Worm (Caenorhabditis elegans) whole organism, L4 larva: Measurements from ENCODE around the gene F58E2.4.

Experiments used
- D1046.2 ChIP-seq: fragments of 200-800 bp; sonication (Bioruptor generic); IDR thresholded peaks from 2 replicates; pipeline ENCODE4 v1.3.6; 2022; ENCODE audit warnings: missing genetic modification characterization, missing compliant biosample characterization
- F10B5.3 ChIP-seq: sonication (generic microtip); optimal IDR thresholded peaks from 2 replicates; lab custom pipeline; 2016; ENCODE audit warnings: mild to moderate bottlenecking, missing genetic modification characterization, missing compliant biosample characterization
- F44E2.7 ChIP-seq: fragments of 200-800 bp; sonication (Bioruptor generic); IDR thresholded peaks from 2 replicates; pipeline ENCODE4 v2.1.2; 2022; ENCODE audit warnings: missing genetic modification characterization, missing compliant biosample characterization
- F49E8.2 ChIP-seq: sonication (generic microtip); optimal IDR thresholded peaks from 2 replicates; lab custom pipeline; 2016; ENCODE audit warnings: missing compliant biosample characterization, mild to moderate bottlenecking, missing genetic modification characterization, borderline replicate concordance
- T20F7.1 ChIP-seq: fragments of 200-800 bp; sonication (Bioruptor generic); optimal IDR thresholded peaks from 2 replicates; lab custom pipeline; 2018; ENCODE audit warnings: mild to moderate bottlenecking, missing genetic modification characterization, missing compliant biosample characterization
- T26A8.4 ChIP-seq: fragments of 200-800 bp; sonication (Bioruptor generic); IDR thresholded peaks from 2 replicates; pipeline ENCODE4 v1.3.6; 2022; ENCODE audit warnings: missing genetic modification characterization, missing compliant biosample characterization
- Y5F2A.4 ChIP-seq: fragments of 200-800 bp; sonication (Bioruptor generic); optimal IDR thresholded peaks from 2 replicates; lab custom pipeline; 2018; ENCODE audit warnings: mild to moderate bottlenecking, missing genetic modification characterization, missing compliant biosample characterization
- aha-1 ChIP-seq: fragments of 150-350 bp; peaks from one replicate; lab custom pipeline; 2014; ENCODE audit warnings: missing biosample characterization, missing genetic modification characterization
- ama-1 ChIP-seq: fragments of 150-350 bp; optimal IDR thresholded peaks from 2 replicates; lab custom pipeline; 2014; ENCODE audit warnings: inconsistent platforms, mixed read lengths
- ceh-28 ChIP-seq: fragments of 150-350 bp; optimal IDR thresholded peaks from 2 replicates; lab custom pipeline; 2014; ENCODE audit warnings: missing biosample characterization, missing genetic modification reagents, missing genetic modification characterization
- ceh-32 ChIP-seq: sonication (generic microtip); optimal IDR thresholded peaks from 2 replicates; lab custom pipeline; 2016; ENCODE audit warnings: mild to moderate bottlenecking, missing genetic modification characterization, missing compliant biosample characterization; ENCODE audit not compliant: poor library complexity
- ceh-44 ChIP-seq: fragments of 200-800 bp; sonication (Bioruptor generic); IDR thresholded peaks from 2 replicates; pipeline ENCODE4 v1.3.6; 2022; ENCODE audit warnings: missing genetic modification reagents, missing genetic modification characterization, missing compliant biosample characterization
- daf-12 ChIP-seq: fragments of 150-350 bp; optimal IDR thresholded peaks from 2 replicates; lab custom pipeline; 2014; ENCODE audit warnings: missing biosample characterization, missing genetic modification reagents, missing genetic modification characterization
- daf-16 ChIP-seq, 3 experiments: sonication (generic microtip); optimal IDR thresholded peaks; 2 replicates each; lab custom pipeline; 2016 to 2017; ENCODE audit warnings: missing genetic modification characterization in 3 of 3, missing genetic modification reagents in 3 of 3, mild to moderate bottlenecking in 2 of 3, missing compliant biosample characterization in 2 of 3, missing biosample characterization in 1 of 3, moderate library complexity in 1 of 3
- daf-8 ChIP-seq: fragments of 200-800 bp; sonication (Bioruptor generic); IDR thresholded peaks from 2 replicates; pipeline ENCODE4 v1.3.6; 2022; ENCODE audit warnings: missing genetic modification characterization, missing compliant biosample characterization
- dmd-6 ChIP-seq: fragments of 200-800 bp; sonication (Bioruptor generic); IDR thresholded peaks from 2 replicates; pipeline ENCODE4 v1.3.6; 2022; ENCODE audit warnings: missing genetic modification reagents, missing genetic modification characterization, missing compliant biosample characterization
- duxl-1 ChIP-seq: sonication (generic microtip); optimal IDR thresholded peaks from 2 replicates; lab custom pipeline; 2016; ENCODE audit warnings: mild to moderate bottlenecking, missing genetic modification characterization, moderate library complexity, missing compliant biosample characterization; ENCODE audit not compliant: poor library complexity
- dve-1 ChIP-seq: sonication (generic microtip); optimal IDR thresholded peaks from 2 replicates; lab custom pipeline; 2017; ENCODE audit warnings: antibody characterized with exemption, mild to moderate bottlenecking, missing genetic modification characterization, missing compliant biosample characterization; ENCODE audit not compliant: insufficient read depth
- hlh-11 ChIP-seq: fragments of 200-800 bp; sonication (Bioruptor generic); optimal IDR thresholded peaks from 2 replicates; lab custom pipeline; 2018; ENCODE audit warnings: mild to moderate bottlenecking, missing genetic modification characterization, missing compliant biosample characterization
- hlh-30 ChIP-seq: sonication (generic microtip); optimal IDR thresholded peaks from 2 replicates; lab custom pipeline; 2017; ENCODE audit warnings: antibody characterized with exemption, mild to moderate bottlenecking, missing genetic modification characterization, missing compliant biosample characterization; ENCODE audit not compliant: insufficient read depth
- lin-13 ChIP-seq: fragments of 150-350 bp; optimal IDR thresholded peaks from 2 replicates; lab custom pipeline; 2014; ENCODE audit warnings: missing biosample characterization, missing genetic modification reagents, missing genetic modification characterization
- lin-15B ChIP-seq: fragments of 150-350 bp; sonication (generic microtip); optimal IDR thresholded peaks from 3 replicates; lab custom pipeline; 2014; ENCODE audit warnings: missing biosample characterization, missing genetic modification characterization
- mxl-2 ChIP-seq: fragments of 200-800 bp; sonication (Bioruptor generic); conservative IDR thresholded peaks from 2 replicates; pipeline ENCODE4 v1.3.6; 2022; ENCODE audit warnings: missing genetic modification reagents, missing genetic modification characterization, missing compliant biosample characterization
- nhr-111 ChIP-seq: fragments of 200-800 bp; sonication (Bioruptor generic); optimal IDR thresholded peaks from 2 replicates; lab custom pipeline; 2018; ENCODE audit warnings: mild to moderate bottlenecking, missing genetic modification characterization, missing compliant biosample characterization
- nhr-28 ChIP-seq: fragments of 150-350 bp; optimal IDR thresholded peaks from 2 replicates; lab custom pipeline; 2014; ENCODE audit warnings: missing biosample characterization, missing genetic modification characterization
- pha-4 ChIP-seq, 2 experiments: fragments of 150-350 bp in 1 of 2; fragments of 200-800 bp in 1 of 2; sonication (Bioruptor generic) in 1 of 2; IDR thresholded peaks in 1 of 2; optimal IDR thresholded peaks in 1 of 2; 2 replicates each; pipeline versions ENCODE4 v1.3.6 to Lab custom; 2014 to 2022; ENCODE audit warnings: missing genetic modification characterization in 2 of 2, missing genetic modification reagents in 2 of 2, missing biosample characterization in 1 of 2, missing compliant biosample characterization in 1 of 2
- rbr-2 ChIP-seq: sonication (generic microtip); optimal IDR thresholded peaks from 2 replicates; lab custom pipeline; 2016; ENCODE audit warnings: missing genotype, missing genetic modification characterization, missing compliant biosample characterization
- skn-1 ChIP-seq: fragments of 150-350 bp; optimal IDR thresholded peaks from 2 replicates; lab custom pipeline; 2014; ENCODE audit warnings: missing biosample characterization, missing genetic modification characterization
- snpc-1.2 ChIP-seq: fragments of 200-800 bp; sonication (Bioruptor generic); IDR thresholded peaks from 2 replicates; pipeline ENCODE4 v1.3.6; 2022; ENCODE audit warnings: missing genetic modification reagents, missing genetic modification characterization, missing compliant biosample characterization
- snpc-4 ChIP-seq: fragments of 150-350 bp; optimal IDR thresholded peaks from 2 replicates; lab custom pipeline; 2014; ENCODE audit warnings: missing biosample characterization, missing genetic modification characterization
- spr-1 ChIP-seq: sonication (generic microtip); optimal IDR thresholded peaks from 2 replicates; lab custom pipeline; 2016; ENCODE audit warnings: mild to moderate bottlenecking, missing genetic modification characterization, missing compliant biosample characterization
- unc-62 ChIP-seq, 3 experiments: fragments of 150-350 bp in 1 of 3; sonication (generic microtip); optimal IDR thresholded peaks in 2 of 3; peaks in 1 of 3; 1 replicate in 1 of 3; 2 replicates in 2 of 3; lab custom pipeline; 2014 to 2017; ENCODE audit warnings: missing biosample characterization in 3 of 3, missing genetic modification characterization in 3 of 3, missing genetic modification reagents in 3 of 3, missing genotype in 1 of 3
- zip-11 ChIP-seq: fragments of 200-800 bp; sonication (Bioruptor generic); IDR thresholded peaks from 2 replicates; pipeline ENCODE4 v1.3.6; 2022; ENCODE audit warnings: missing genetic modification characterization, missing compliant biosample characterization
- ztf-7 ChIP-seq: fragments of 150-350 bp; optimal IDR thresholded peaks from 2 replicates; lab custom pipeline; 2014; ENCODE audit warnings: missing biosample characterization, missing genetic modification characterization

The F58E2.4 gene

DNA sequence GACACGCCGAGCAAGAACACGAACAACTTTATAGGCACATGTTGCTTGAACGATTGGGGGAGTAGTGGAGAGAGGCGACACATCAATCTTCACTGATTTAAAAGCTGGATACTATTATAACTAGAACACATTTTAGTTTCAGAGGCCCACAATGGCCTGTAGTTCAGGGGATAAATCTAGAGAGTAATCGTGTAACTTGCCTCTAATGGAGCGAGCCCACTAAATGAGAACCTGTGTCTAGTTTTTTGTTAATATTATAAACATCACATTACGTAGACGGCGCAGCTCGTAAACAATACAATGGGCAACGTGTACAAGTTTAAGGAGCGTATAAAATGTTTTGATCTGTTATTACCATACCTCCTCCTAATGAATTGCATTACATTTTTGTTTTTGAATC, 18.6 kb upstream of the F58E2.4 start, which contains the start of gene F58E2.5:
TSS of gene F58E2.5 (plus strand) at position 301 of the 400 bp plus-strand sequence.
- no peak for TF ChIP-seq rbr-2
- no peak for TF ChIP-seq ztf-7 (tag; lab: Kevin White, UChicago)
- TF ChIP-seq hlh-11 (tag; lab: Kevin White, UChicago) = no peak
- no peak for TF ChIP-seq nhr-111
- no peak for TF ChIP-seq lin-15B (tag; lab: Kevin White, UChicago)
- TF ChIP-seq snpc-4 (tag; lab: Kevin White, UChicago) = no peak
- TF ChIP-seq ama-1 (lab: Kevin White, UChicago) = no peak
- no peak for TF ChIP-seq skn-1 (tag; lab: Kevin White, UChicago)
- TF ChIP-seq F10B5.3 = no peak
- TF ChIP-seq daf-16 (GFP tag; optimal IDR thresholded peaks at IDR 0.05; lab: Kevin White, UChicago) = no peak
- TF ChIP-seq daf-16 (tag; optimal IDR thresholded peaks at IDR 0.05; lab: Kevin White, UChicago) = no peak
- TF ChIP-seq daf-12 = no peak
- TF ChIP-seq zip-11 (GFP tag; lab: Robert Waterston, UW) = no peak
- no peak for TF ChIP-seq ceh-44
- no peak for TF ChIP-seq duxl-1 (tag; lab: Kevin White, UChicago)

DNA sequence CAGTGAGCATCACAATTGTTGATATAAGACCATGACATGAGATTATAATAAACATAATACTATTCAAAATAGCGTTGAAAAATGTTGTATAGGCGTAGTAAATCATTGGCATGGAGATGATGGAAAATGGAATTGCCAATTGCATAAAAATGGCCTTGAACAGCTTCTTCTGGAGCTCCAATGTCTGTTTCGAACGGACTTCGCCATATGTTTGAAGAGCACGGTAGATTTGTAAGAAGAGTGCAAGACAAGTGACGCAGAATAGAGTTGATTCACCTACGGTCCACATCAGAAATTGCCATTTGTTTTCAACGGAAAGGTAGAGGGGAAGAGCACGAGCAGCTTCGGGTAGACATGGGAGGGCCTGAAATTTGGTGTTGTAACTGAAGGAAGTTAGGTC, 15.8 kb upstream of the F58E2.4 start:
- TF ChIP-seq aha-1 = peak; percentile 18
- TF ChIP-seq T26A8.4 (GFP tag; lab: Robert Waterston, UW) = no peak
- TF ChIP-seq unc-62 (GFP tag; optimal IDR thresholded peaks at IDR 0.05 in 1 of 2; lab: Kevin White, UChicago) = peak in 1 of 2 experiments; percentile 95
- no peak for TF ChIP-seq unc-62 (tag; optimal IDR thresholded peaks at IDR 0.05; lab: Kevin White, UChicago)
- TF ChIP-seq lin-13 (GFP tag; lab: Kevin White, UChicago) = no peak

DNA sequence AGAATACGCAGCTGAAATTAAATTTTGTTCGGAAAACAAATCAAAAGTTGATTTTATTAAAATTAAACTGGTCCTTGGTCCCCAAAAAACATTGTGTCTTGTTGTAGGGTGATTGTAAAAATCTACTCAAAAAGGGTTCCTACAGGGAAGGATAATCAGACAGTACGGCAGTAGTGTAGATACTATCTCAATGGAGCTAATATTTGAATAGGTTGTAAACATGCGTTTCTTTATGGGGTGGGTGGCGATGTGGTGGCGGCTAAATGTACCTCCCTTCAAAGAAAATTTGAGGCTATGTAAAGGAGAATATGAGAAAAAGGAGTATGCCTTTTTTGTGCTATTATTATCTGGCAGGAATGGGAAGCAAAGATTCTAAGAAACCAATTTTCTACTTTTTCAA, 10.7 kb upstream of the F58E2.4 start:
- no peak for TF ChIP-seq spr-1 (tag; lab: Kevin White, UChicago)
- TF ChIP-seq nhr-111 = no peak
- peak in 1 of 2 experiments; percentile 88 for TF ChIP-seq unc-62 (GFP tag; optimal IDR thresholded peaks at IDR 0.05 in 1 of 2; lab: Kevin White, UChicago)
- TF ChIP-seq unc-62 (tag; optimal IDR thresholded peaks at IDR 0.05; lab: Kevin White, UChicago) = no peak
- peak; percentile 57 for TF ChIP-seq aha-1
- TF ChIP-seq T20F7.1 (GFP tag; lab: Kevin White, UChicago) = no peak
- no peak for TF ChIP-seq snpc-1.2 (GFP tag; lab: Robert Waterston, UW)
- no peak for TF ChIP-seq pha-4 (GFP tag; IDR thresholded peaks at IDR 0.05; lab: Robert Waterston, UW)
- TF ChIP-seq pha-4 (tag; optimal IDR thresholded peaks at IDR 0.05; lab: Kevin White, UChicago) = no peak

DNA sequence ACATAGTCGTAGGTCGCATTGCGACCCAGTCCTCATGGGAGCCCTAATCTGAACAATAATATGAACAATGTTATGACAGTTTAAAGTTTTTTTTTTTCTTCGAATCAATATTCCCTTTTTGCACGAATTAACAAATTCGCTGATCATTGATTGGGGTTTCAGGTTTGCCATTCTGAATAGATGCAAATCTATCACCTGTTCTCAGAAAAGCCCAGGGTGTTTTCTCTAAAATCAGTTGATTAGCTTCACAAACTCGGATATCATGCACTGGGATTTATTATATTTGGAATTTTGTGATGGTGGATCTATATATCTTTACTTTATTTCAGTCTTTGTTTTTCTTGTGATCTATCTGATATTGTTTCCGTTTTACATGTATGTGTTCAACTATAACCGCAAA, 9.8 kb upstream of the F58E2.4 start, which contains the start of gene srz-23:
TSS of gene srz-23 (plus strand) at position 263 of the 400 bp plus-strand sequence.
- TF ChIP-seq dve-1 (tag; lab: Kevin White, UChicago) (no peak), dmd-6 (GFP tag; lab: Robert Waterston, UW) (no peak), mxl-2 (GFP tag; lab: Robert Waterston, UW) (no peak), F49E8.2 (tag; lab: Kevin White, UChicago) (no peak), ceh-28 (tag; lab: Kevin White, UChicago) (no peak), hlh-30 (tag; lab: Kevin White, UChicago) (no peak), ceh-32 (no peak), zip-11 (GFP tag; lab: Robert Waterston, UW) (no peak), F44E2.7 (no peak), nhr-28 (tag; lab: Kevin White, UChicago) (no peak), D1046.2 (GFP tag; lab: Robert Waterston, UW) (no peak), Y5F2A.4 (GFP tag; lab: Kevin White, UChicago) (no peak), daf-8 (GFP tag; lab: Robert Waterston, UW) (no peak)
